Worm (Caenorhabditis elegans): ENCODE results near the gene set-1.
A peak's percentile ranks its signal among the peaks of the same experiment; 100 is the strongest.

set-1 gene

DNA sequence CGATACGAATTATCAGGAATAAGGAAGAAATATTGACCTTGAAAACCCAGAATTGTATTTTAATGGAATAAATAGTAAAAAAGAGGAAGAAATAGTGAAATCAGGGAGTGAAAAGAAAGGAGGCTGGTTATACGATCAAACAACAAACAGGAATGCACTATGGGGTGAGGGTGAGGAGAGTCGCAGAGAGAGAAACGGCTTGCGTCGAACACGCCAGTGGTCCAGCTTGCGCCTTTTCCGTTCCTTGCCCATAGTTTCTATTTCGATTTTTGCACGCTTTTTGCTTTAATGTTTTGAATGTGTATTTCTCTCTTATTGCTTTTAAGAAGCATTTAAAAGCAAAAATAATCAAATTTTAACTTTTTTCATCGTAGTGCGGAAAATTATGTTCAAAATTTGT lies 1.5 kb upstream of the set-1 start (continued):
- TF ChIP-seq mdl-1 (tag; optimal IDR thresholded peaks at IDR 0.05) (peak; percentile 20 to 55), ztf-1 (GFP tag; conservative IDR thresholded peaks at IDR 0.05) (no peak), snpc-4 (tag; optimal IDR thresholded peaks at IDR 0.05) (peak; percentile 41), peb-1 (tag; optimal IDR thresholded peaks at IDR 0.05) (no peak), skn-1 (tag; optimal IDR thresholded peaks at IDR 0.05) (peak; percentile 69), gmeb-1 (tag; optimal IDR thresholded peaks at IDR 0.05) (peak; percentile 77), ztf-11 (tag; optimal IDR thresholded peaks at IDR 0.05) (no peak), ztf-4 (tag; optimal IDR thresholded peaks at IDR 0.05) (peak; percentile 83), nhr-21 (tag; optimal IDR thresholded peaks at IDR 0.05) (peak; percentile 62), nhr-77 (tag; optimal IDR thresholded peaks at IDR 0.05) (no peak), alr-1 (tag; optimal IDR thresholded peaks at IDR 0.05) (no peak), nhr-10 (tag; optimal IDR thresholded peaks at IDR 0.05) (no peak), lsy-2 (tag; optimal IDR thresholded peaks at IDR 0.05) (peak; percentile 48 to 93), egl-27 (tag; optimal IDR thresholded peaks at IDR 0.05) (peak; percentile 65), nhr-12 (tag; optimal IDR thresholded peaks at IDR 0.05) (no peak), nhr-11 (tag; optimal IDR thresholded peaks at IDR 0.05) (no peak), elt-1 (tag; optimal IDR thresholded peaks at IDR 0.05) (no peak), Y55F3AM.14 (GFP tag; optimal IDR thresholded peaks at IDR 0.05) (peak; percentile 37), C34F6.9 (tag; optimal IDR thresholded peaks at IDR 0.05) (peak; percentile 85), sem-4 (tag; optimal IDR thresholded peaks at IDR 0.05) (peak; percentile 90)

DNA sequence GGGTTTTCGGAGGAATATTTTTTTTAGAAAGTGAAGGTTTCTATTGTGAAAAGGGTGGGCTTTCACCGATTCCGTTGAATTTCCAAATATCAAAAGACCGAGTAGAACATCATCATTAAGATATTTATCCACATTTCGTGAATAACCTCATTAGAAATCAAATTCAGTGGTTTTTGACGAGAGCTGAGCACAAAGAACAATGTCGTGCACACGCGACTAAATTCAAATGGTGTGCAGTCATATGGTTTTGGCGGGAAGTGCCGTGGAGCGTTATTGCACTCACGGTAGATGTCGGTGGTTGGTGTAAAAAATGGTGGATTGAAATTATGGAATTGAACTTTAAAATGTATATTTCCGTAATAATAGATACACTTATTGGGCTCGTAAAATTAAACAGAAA lies 505 bp upstream of the set-1 start:
- TF ChIP-seq nhr-23 (tag; optimal IDR thresholded peaks at IDR 0.05) (no peak), elt-1 (tag; optimal IDR thresholded peaks at IDR 0.05) (no peak), crh-2 (tag; optimal IDR thresholded peaks at IDR 0.05) (no peak), nhr-129 (tag; optimal IDR thresholded peaks at IDR 0.05) (peak; percentile 25), skn-1 (tag; optimal IDR thresholded peaks at IDR 0.05) (no peak), nhr-25 (tag; optimal IDR thresholded peaks at IDR 0.05) (no peak), sma-9 (GFP tag; optimal IDR thresholded peaks at IDR 0.05) (no peak), sma-9 (tag; optimal IDR thresholded peaks at IDR 0.05) (no peak), nhr-10 (tag; optimal IDR thresholded peaks at IDR 0.05) (no peak), lin-13 (GFP tag; optimal IDR thresholded peaks at IDR 0.05) (no peak), unc-55 (GFP tag; optimal IDR thresholded peaks at IDR 0.05) (peak; percentile 40), lsy-2 (tag; optimal IDR thresholded peaks at IDR 0.05) (peak in 1 of 2 experiments; percentile 15), aly-2 (tag; optimal IDR thresholded peaks at IDR 0.05) (no peak), dmd-4 (tag; optimal IDR thresholded peaks at IDR 0.05) (no peak), sem-4 (tag; optimal IDR thresholded peaks at IDR 0.05) (no peak), ztf-1 (GFP tag; conservative IDR thresholded peaks at IDR 0.05) (no peak), ztf-11 (tag; optimal IDR thresholded peaks at IDR 0.05) (no peak), C34F6.9 (tag; optimal IDR thresholded peaks at IDR 0.05) (peak; percentile 38), lin-11 (tag; optimal IDR thresholded peaks at IDR 0.05) (no peak)

- no peak for TF ChIP-seq alr-1 (tag; optimal IDR thresholded peaks at IDR 0.05)
- no peak for TF ChIP-seq peb-1 (tag; optimal IDR thresholded peaks at IDR 0.05)
- TF ChIP-seq C34F6.9 (tag; optimal IDR thresholded peaks at IDR 0.05) = no peak
- no peak for TF ChIP-seq nhr-23 (tag; optimal IDR thresholded peaks at IDR 0.05)
- no peak for TF ChIP-seq ztf-1 (GFP tag; conservative IDR thresholded peaks at IDR 0.05)
- no peak for TF ChIP-seq gmeb-1 (tag; optimal IDR thresholded peaks at IDR 0.05)
- TF ChIP-seq nhr-10 (tag; optimal IDR thresholded peaks at IDR 0.05) = no peak
- TF ChIP-seq ztf-4 (tag; optimal IDR thresholded peaks at IDR 0.05) = no peak
- TF ChIP-seq lin-13 (GFP tag; optimal IDR thresholded peaks at IDR 0.05) = no peak
- TF ChIP-seq elt-3 (tag; optimal IDR thresholded peaks at IDR 0.05) = no peak
- no peak for TF ChIP-seq elt-1 (tag; optimal IDR thresholded peaks at IDR 0.05)
- no peak for TF ChIP-seq F13H6.1 (tag; optimal IDR thresholded peaks at IDR 0.05)
- TF ChIP-seq lsy-2 (tag; optimal IDR thresholded peaks at IDR 0.05) = no peak
Observed at ce11 chrIII:6450596-6450995, 1.6 kb downstream of the set-1 start, which contains the start of gene T26A5.6. Gene T26A5.6 (minus strand): TSS chrIII:6450696.

DNA sequence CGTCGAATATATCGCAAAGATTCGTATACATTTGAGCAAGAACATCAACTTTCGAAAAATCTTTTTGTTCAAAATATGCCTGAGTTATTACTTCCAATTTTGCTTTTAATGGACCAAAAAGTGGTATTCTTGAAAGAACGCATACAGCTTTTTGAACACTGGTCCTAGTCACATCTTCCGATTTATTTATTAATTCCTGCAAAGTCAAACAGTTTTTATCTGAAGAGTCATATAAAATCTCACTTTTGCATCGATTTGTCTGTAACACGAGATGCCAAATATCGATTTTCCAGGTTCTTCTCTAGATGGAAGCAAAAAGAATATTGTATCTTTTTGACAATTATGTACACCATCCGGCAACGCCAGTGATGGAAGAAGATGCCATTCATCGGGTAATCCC lies 2.3 kb downstream of the set-1 start:
- TF ChIP-seq aly-2 (tag; optimal IDR thresholded peaks at IDR 0.05) (no peak), elt-1 (tag; optimal IDR thresholded peaks at IDR 0.05) (no peak), dmd-4 (tag; optimal IDR thresholded peaks at IDR 0.05) (no peak), sma-3 (GFP tag; optimal IDR thresholded peaks at IDR 0.05) (no peak), alr-1 (tag; optimal IDR thresholded peaks at IDR 0.05) (no peak), C34F6.9 (tag; optimal IDR thresholded peaks at IDR 0.05) (no peak)

- no peak for TF ChIP-seq ztf-1 (GFP tag; conservative IDR thresholded peaks at IDR 0.05)
- no peak for TF ChIP-seq mab-5 (tag; optimal IDR thresholded peaks at IDR 0.05)
- peak; percentile 41 for TF ChIP-seq gmeb-1 (tag; optimal IDR thresholded peaks at IDR 0.05)
- TF ChIP-seq R02D3.7 (tag; optimal IDR thresholded peaks at IDR 0.05) = no peak
- peak; percentile 71 for TF ChIP-seq nhr-129 (tag; optimal IDR thresholded peaks at IDR 0.05)
- TF ChIP-seq nhr-23 (tag; optimal IDR thresholded peaks at IDR 0.05) = no peak
- no peak for TF ChIP-seq nhr-77 (tag; optimal IDR thresholded peaks at IDR 0.05)
- no peak for TF ChIP-seq lin-39 (tag; optimal IDR thresholded peaks at IDR 0.05)
- TF ChIP-seq snpc-4 (tag; optimal IDR thresholded peaks at IDR 0.05) = no peak
- no peak for TF ChIP-seq ztf-4 (tag; optimal IDR thresholded peaks at IDR 0.05)
- TF ChIP-seq nhr-12 (tag; optimal IDR thresholded peaks at IDR 0.05) = no peak
- TF ChIP-seq sma-3 (GFP tag; optimal IDR thresholded peaks at IDR 0.05) = peak; percentile 75
- no peak for TF ChIP-seq skn-1 (tag; optimal IDR thresholded peaks at IDR 0.05)
- TF ChIP-seq sem-4 (tag; optimal IDR thresholded peaks at IDR 0.05) = no peak
- peak; percentile 71 for TF ChIP-seq fos-1 (tag; optimal IDR thresholded peaks at IDR 0.05)
- TF ChIP-seq sma-9 (GFP tag; optimal IDR thresholded peaks at IDR 0.05) = peak; percentile 76
- TF ChIP-seq sma-9 (tag; optimal IDR thresholded peaks at IDR 0.05) = no peak
- no peak for TF ChIP-seq Y55F3AM.14 (GFP tag; optimal IDR thresholded peaks at IDR 0.05)
- TF ChIP-seq dmd-4 (tag; optimal IDR thresholded peaks at IDR 0.05) = no peak
- TF ChIP-seq peb-1 (tag; optimal IDR thresholded peaks at IDR 0.05) = no peak
- TF ChIP-seq zag-1 (tag; optimal IDR thresholded peaks at IDR 0.05) = no peak
- TF ChIP-seq ceh-82 (tag; optimal IDR thresholded peaks at IDR 0.05) = no peak
- no peak for TF ChIP-seq nhr-10 (tag; optimal IDR thresholded peaks at IDR 0.05)
- TF ChIP-seq ztf-11 (tag; optimal IDR thresholded peaks at IDR 0.05) = no peak
- peak; percentile 22 for TF ChIP-seq lin-13 (GFP tag; optimal IDR thresholded peaks at IDR 0.05)
- TF ChIP-seq aly-2 (tag; optimal IDR thresholded peaks at IDR 0.05) = no peak
- TF ChIP-seq nhr-237 (tag; optimal IDR thresholded peaks at IDR 0.05) = no peak
- no peak for TF ChIP-seq lin-11 (tag; optimal IDR thresholded peaks at IDR 0.05)
Observed at ce11 chrIII:6447521-6447920, 4.7 kb downstream of the set-1 start.

Measured in whole organism, L2 larva.